Worm (Caenorhabditis elegans): ENCODE data around the gene rga-9.

rga-9 gene

DNA sequence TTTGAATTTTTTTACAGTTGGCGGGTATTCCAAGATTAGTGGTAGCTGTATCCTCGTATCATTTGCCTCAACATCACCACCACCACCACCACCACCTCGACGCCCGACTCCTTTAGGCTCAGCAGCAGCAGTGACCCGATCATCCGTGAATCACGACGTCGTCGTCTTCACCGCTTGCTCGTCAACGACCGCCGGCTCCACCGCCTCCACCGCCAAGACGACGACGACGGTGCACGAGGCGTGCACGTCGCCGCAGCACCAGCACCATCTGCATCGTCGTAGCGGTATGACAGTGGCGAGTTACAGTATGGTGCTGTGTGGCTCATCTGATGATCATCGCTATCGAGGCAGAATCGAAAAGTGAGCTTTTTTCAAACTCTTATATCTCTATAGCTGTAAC, at the start of gene rga-9:
rga-9 (plus strand) TSS at position 16 of the 400 bp plus-strand sequence.
- no peak for TF ChIP-seq unc-62 (GFP tag; optimal IDR thresholded peaks at IDR 0.05)

DNA sequence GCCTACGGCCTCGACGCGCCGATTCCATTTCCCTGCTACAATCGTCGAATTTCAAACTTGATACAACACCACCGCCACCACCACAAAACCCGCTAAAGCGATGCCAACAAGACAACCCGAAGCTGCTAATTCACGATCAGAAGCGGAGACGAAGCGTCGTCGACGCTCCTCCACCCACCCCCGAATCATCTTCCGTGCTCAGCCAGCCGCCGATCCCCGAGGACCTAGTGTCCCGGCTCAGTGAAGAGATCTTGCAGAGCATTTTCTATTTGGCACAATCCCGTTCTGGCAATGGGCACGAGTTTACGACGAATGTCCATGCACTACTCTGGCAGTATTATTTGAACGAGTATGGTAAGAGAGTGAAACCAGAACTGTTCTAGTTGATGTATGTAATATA, 49.4 kb upstream of the rga-9 start:
- TF ChIP-seq unc-62 (GFP tag; optimal IDR thresholded peaks at IDR 0.05): no peak

DNA sequence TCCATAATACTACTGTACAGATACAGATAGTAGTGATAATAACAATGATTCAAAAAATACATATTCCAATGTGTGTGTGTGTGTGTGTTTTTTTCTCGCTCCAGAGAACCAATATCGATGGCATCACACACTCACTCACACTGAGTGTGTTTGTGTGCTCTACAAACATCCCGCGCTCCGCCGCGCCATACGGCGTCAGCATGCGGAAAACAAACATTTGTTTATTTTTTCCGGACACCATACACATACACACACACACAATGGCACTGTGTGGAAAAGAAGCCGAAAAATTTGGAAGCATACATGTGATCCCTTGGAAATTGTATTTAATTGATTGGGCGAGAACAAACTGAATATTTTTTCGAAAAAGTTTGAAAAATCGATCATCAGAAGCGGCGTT, 49.0 kb upstream of the rga-9 start:
- TF ChIP-seq unc-62 (GFP tag; optimal IDR thresholded peaks at IDR 0.05): no peak

DNA sequence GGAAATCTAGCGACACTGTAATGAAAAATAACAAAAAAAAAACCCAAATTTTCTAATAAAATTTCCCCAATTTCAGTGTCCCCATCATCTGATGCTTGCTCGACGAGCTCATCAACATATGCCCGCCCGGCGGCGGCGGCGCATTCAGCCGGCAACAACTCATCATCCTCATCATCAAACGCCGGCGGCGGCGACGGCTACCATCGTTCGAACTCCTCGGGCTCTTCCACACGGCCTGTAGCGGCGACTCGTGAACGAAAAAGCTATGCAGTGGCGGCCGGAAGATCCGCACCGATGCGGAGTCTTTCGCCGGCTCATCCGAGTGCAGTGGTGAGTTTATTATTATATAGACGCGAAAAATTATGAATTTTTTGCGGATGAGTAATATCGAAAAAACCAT, 47.9 kb upstream of the rga-9 start:
- no peak for TF ChIP-seq unc-62 (GFP tag; optimal IDR thresholded peaks at IDR 0.05)

DNA sequence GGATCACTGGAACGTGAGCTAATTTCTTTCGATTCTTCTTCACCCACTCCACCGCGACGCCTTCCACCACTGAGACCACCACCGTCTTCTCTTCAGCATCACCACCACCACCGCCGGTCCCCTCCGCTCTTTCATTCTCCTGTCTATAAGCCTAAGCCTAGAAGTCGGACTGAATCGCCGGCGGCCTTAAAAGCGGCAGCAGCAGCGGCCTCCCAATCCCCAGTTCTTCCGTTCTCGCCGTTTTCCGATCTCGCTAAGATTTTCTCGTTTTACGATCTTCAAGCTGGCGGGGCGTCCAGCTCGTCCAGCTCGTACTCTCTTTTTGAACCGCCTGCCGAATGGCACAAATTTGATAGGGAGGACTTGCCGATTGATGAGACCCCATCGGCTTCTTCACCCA, 41.8 kb upstream of the rga-9 start:
- TF ChIP-seq unc-62 (GFP tag; optimal IDR thresholded peaks at IDR 0.05): no peak

DNA sequence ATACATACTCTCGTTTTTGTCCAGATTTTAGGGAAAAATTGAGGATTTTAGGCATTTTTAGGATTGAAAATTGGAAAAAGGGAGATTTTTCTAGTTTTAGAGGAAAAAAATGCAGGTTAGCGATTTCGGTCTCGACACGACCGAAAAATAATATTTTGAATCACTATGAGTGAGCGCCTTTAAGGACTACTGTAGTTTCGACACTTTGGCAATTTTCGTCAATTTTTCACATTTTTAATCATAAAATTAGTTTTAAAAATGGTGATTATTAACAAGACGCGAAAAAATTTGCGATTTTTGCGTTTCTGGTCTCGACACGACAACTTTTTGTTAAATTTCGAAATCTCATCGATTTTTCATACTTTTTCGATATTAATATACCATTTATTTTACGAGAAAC, 41.2 kb upstream of the rga-9 start:
- no peak for TF ChIP-seq unc-62 (GFP tag; optimal IDR thresholded peaks at IDR 0.05)

DNA sequence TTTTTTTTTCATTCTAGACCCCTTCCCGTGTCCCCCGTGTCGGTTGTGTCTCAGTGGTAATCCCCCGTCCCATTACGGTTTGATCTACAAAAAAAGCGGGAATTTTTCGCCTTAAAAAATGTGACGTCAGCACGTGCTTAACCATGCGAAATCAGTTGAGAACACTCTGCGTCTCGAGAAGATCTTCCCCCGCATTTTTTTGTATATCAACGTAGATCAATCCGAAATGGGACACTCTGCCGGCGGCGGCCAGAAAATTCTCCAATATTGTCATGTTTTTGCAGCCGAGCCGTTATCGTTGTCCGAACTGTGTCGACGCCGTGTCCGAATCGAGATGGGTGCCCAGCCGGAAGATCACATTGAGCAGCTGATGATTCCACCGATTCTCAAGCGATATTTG, 40.0 kb upstream of the rga-9 start:
- TF ChIP-seq unc-62 (GFP tag; optimal IDR thresholded peaks at IDR 0.05): no peak

DNA sequence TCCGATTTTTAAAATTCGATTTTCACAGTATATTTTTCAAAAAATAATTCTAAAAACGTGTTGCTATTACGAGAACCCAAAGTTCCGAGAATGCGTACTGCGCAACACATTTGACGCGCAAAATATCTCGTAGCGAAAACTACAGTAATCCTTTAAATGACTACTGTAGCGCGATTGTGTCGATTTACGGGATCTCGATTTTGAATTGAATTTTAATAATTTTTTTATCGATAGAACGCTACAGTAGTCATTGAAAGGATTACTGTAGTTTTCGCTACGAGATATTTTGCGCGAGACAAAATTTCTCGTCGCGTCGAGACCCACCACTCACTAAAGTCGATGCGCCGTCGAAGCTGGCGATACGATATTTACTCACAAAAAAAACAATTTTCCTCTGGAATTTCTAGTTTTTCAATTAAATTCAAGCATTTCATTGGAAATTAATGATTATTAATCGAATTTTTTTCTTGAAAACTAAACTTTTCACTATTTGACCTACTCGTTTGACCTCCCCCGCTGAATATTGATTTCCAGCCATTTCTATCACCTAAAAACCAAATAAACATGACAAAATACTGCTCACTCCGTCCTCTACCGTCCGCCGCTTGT, 38.1 kb upstream of the rga-9 start, which contains the start of gene spsb-2:
spsb-2 (plus strand) TSS at position 559 of the 609 bp plus-strand sequence.
- TF ChIP-seq unc-62 (GFP tag; optimal IDR thresholded peaks at IDR 0.05): no peak

DNA sequence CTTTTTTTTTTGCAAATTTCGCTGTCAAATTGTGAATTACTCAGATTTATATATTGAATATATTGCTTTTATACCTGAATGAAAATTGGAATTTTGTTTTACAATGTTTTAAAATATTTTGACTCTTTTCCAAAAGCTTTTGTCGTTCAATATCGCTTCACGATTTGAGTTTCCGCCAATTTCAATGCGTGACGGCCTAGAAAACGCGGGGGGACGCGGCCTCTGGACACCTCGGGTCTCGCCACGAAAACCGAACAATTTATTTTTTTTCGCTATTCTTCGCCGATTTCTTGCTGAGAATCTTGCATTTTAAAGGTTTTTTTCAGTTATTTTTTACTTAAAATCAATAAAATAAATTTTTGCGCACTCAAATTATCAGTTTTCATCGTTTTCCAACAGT, 35.3 kb upstream of the rga-9 start, which contains the start of gene Y46E12BL.2:
Y46E12BL.2 (plus strand) TSS at position 243 of the 400 bp plus-strand sequence.
- TF ChIP-seq unc-62 (GFP tag; optimal IDR thresholded peaks at IDR 0.05): no peak

DNA sequence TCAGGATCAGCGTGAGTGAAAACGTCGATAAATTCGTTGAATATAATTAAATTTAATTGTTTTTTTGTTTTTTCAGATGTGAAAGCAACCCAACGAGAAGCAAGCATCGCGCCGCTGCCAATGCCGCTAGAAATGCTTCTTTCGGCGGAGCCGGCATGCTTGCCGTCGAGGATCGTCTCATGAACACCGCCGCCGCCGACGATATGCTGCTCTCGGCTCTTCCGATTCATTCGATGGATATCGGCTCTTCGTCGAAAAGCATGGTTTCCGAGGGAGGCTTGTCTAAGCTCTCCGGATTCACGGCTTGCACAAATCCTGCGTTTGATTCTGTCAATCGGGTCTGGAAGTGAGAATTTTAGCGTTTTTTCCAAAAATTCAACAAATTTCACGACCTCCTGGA, 34.8 kb upstream of the rga-9 start:
- TF ChIP-seq unc-62 (GFP tag; optimal IDR thresholded peaks at IDR 0.05): no peak

DNA sequence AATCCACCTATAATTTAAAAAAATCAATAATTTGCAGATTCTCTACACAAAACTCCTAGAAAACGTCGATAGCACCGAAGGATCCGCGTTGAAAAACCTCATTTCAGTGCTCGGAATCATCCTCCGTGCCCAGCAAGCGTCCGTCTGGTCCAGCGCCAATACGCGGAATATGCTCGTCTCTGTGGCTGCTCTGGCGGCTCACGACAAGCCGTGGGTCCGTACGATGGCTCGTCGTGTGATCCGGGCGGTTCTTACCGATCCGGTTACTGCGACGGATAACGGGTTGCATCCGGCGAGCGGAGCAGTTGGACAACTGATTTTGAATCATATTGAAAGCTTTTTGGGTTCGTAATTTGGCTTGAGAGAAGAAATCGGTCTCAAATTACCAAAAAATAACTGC, 32.4 kb upstream of the rga-9 start:
- no peak for TF ChIP-seq unc-62 (GFP tag; optimal IDR thresholded peaks at IDR 0.05)

DNA sequence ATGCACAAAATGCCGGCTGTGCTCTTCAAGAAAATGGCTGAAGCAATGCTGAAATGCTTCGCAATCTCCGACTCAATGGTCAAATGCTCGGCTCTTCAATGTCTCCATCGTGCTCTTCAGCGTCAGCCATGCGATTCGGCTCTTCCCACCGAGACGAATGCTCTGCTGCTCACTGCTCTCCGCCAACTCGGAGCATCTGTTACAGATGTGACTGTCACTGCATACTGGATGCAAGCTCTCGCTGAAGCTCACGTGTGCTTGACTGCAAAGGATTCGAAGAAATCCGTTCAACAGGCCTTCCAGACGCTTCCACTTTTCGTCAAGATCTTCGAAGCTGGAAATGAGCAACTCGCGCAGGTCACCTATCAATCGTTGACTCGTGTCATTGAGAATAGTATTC, 30.9 kb upstream of the rga-9 start:
- TF ChIP-seq unc-62 (GFP tag; optimal IDR thresholded peaks at IDR 0.05): no peak

DNA sequence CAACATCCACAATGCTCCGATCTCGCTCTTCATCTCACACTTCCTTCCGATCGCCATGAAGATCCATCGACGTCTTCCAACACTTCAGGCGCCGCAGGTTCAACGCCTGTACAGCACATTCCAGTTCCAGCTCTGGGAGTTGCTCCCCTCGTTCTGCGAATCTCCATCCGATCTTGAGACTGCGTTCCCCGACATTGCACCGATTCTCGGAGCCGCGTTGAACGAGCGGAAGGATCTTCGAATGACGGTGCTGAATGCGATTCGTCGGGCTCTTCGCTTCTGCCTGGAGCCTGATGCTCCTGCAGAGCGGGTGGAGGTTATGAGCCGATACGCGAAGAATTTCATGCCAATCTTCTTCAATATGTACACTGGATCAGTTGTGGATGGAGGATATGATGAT, 28.3 kb upstream of the rga-9 start:
- TF ChIP-seq unc-62 (GFP tag; optimal IDR thresholded peaks at IDR 0.05): no peak

DNA sequence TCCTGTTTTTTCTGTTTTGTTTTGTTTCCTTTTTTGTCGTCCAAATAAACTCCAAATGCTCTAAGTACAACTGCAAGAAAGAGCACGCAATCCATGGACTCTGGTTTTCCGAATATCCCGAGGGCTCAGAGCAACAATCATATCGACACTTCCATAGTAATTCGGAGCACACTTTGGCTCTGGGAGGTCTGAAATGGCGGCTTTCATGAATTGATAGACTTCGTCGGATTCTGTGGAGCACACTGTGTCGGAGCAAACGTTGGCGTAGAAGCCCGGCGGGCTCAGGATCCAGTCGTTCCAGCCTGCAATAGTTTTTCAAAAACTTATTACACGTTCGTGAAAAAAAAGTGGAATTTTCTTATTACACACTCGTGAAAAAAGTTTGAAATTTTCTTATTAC, 23.1 kb upstream of the rga-9 start:
- no peak for TF ChIP-seq unc-62 (GFP tag; optimal IDR thresholded peaks at IDR 0.05)

DNA sequence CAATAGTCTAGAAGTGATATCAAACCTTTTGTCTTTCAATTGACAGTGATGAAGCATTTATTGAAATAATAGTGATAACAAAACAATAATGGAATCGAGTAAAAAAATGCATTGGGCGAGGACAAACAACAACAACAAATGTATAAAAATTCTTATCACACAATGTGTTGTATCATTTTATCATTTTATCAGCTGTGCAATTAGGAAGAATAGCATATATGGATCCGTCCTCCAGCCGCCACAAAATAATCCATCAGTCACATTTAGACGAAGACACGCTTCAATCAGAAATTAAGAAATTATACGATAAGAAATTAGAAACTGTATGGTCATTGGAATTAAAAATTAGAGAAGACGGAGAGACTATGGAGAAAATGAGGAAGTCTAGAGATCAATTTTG, 16.4 kb upstream of the rga-9 start, which contains the start of gene tig-3:
tig-3 (minus strand) TSS at position 200 of the 400 bp plus-strand sequence.
- no peak for TF ChIP-seq unc-62 (GFP tag; optimal IDR thresholded peaks at IDR 0.05)

DNA sequence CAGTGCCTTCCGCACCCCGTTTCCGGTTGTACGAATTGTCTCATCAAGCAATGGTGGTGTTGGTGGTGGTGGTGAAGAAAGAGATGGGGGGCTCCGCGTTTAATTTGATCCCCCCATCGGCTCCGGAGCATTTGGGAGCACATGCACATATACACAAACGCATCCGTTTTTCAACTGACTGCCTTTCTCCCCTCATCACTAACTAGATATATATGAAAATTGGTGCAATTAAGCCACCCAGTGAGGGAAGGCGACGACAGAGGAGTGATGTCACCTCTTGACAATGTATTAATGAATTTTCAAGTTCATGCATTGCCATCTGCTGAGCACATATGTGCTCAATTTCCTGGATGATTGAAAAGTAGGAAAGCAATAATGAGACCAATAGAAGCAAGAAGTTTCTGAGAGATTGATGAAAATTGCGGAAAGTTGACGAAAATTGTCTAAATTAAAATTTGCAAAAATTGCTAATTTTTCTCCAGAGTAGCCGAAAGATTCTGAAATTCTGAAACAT, 14.0 kb upstream of the rga-9 start:
- no peak for TF ChIP-seq unc-62 (GFP tag; optimal IDR thresholded peaks at IDR 0.05)

DNA sequence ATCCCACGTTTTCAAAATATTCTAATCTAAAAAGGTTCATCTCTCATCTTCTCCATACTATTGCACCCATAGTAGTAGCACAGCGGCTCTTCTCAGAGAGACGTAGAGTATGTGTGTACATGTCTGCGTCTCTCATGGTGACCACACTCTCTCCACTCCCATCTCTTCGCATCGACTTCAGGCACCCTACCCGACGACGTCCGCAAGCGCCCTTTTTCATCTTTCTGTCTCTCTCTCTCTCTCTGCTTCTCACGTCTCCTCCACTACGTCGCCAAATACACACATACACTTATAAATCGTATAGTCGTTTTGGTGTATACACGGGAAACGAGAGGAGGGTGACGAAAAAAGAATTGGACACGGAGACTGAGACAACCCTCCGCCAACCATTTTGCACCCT, 12.2 kb upstream of the rga-9 start:
- TF ChIP-seq unc-62 (GFP tag; optimal IDR thresholded peaks at IDR 0.05): no peak

DNA sequence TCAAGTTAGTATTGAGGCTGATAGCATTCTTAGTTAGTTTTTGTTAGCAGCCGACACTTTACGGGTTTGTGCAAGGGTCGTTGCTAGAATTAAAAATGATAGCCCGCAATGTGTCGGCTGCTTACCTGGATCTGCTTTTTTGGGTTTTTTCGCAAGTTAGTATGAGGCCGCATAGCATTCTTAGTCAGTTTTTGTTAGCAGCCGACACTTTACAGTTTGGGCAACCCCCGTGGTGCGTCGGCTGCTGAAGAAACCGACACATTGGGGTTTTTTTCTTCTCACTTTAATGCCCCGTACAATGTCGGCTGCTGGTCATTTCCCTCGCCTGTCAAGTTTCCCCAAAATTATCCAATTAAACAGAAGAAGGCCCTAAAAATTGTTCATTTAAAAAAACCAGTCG, 11.1 kb upstream of the rga-9 start:
- no peak for TF ChIP-seq unc-62 (GFP tag; optimal IDR thresholded peaks at IDR 0.05)
